Fruit fly (Drosophila melanogaster) whole organism, pupa: Measurements from ENCODE around the gene GstD4.

Experiments used
- CG4496 ChIP-seq: fragments of 200-800 bp; sonication (Bioruptor generic); IDR thresholded peaks from 3 replicates; pipeline ENCODE4 v1.3.6; 2022; ENCODE audit warnings: missing biosample characterization, missing genetic modification characterization
- CG8159 ChIP-seq: fragments of 200-800 bp; sonication (Bioruptor generic); optimal IDR thresholded peaks from 3 replicates; lab custom pipeline; 2018; ENCODE audit warnings: missing biosample characterization, mild to moderate bottlenecking, missing genetic modification characterization, moderate library complexity
- CG9948 ChIP-seq: fragments of 200-800 bp; sonication (Bioruptor generic); optimal IDR thresholded peaks from 2 replicates; lab custom pipeline; 2018; ENCODE audit warnings: missing biosample characterization, mild to moderate bottlenecking, missing genetic modification characterization, moderate library complexity
- Ets98B ChIP-seq: fragments of 200-800 bp; sonication (Bioruptor generic); IDR thresholded peaks from 2 replicates; pipeline ENCODE4 v1.3.6; 2022; ENCODE audit warnings: missing biosample characterization, missing genetic modification characterization

- TF ChIP-seq CG4496 (GFP tag; lab: Robert Waterston, UW) (no peak), CG8159 (tag; lab: Kevin White, UChicago) (no peak), Ets98B (no peak), CG9948 (no peak)
Measured at dm6 chr3R:12408160-12408559, 34.3 kb downstream of the GstD4 start, which contains the start of gene CG5196.
